Worm (Caenorhabditis elegans): ENCODE data around the gene ZK546.19.

DNA sequence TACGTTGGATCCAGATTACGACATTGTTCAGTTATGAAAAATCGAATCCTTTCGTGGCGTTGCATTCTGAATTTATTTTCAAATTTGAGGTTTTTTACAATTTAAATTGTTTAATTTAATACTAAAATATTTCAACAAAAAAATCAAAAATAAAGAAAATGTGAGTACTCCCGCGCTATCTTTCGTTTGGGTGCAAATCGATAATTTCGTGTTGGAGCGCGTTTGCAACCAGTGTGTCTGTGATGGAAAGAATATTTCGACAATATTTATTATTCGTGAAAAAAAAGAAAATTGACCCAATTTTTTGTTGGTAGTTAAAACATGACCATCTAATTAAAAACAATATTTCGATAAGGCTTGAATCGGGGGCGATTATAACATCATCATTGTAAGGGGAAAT, 39.5 kb upstream of the ZK546.19 start, which contains the start of gene R05F9.9:
- no peak for TF ChIP-seq hmbx-1 (tag; optimal IDR thresholded peaks at IDR 0.05)
- no peak for TF ChIP-seq ama-1 (optimal IDR thresholded peaks at IDR 0.05)
- no peak for TF ChIP-seq tra-4 (tag; optimal IDR thresholded peaks at IDR 0.05)
- TF ChIP-seq B0310.2 (tag; optimal IDR thresholded peaks at IDR 0.05) = no peak
- TF ChIP-seq ets-7 (tag; optimal IDR thresholded peaks at IDR 0.05) = no peak
- TF ChIP-seq aly-1 (tag; optimal IDR thresholded peaks at IDR 0.05) = no peak
- no peak for TF ChIP-seq tbx-11 (GFP tag; IDR thresholded peaks at IDR 0.05)
- TF ChIP-seq sea-1 (GFP tag; conservative IDR thresholded peaks at IDR 0.05) = no peak
